Worm (Caenorhabditis elegans) whole organism, mixed stage, embryonic: Measurements from ENCODE around the gene ptr-8.

ENCODE experiments used
- ceh-83 ChIP-seq: fragments of 200-800 bp; sonication (Bioruptor generic); optimal IDR thresholded peaks from 2 replicates; lab custom pipeline; 2018; ENCODE audit warnings: mild to moderate bottlenecking, missing genetic modification characterization, missing compliant biosample characterization
- elt-3 ChIP-seq: fragments of 150-350 bp; optimal IDR thresholded peaks from 2 replicates; lab custom pipeline; 2014; ENCODE audit warnings: missing biosample characterization, missing genetic modification characterization
- lin-13 ChIP-seq: fragments of 150-350 bp; optimal IDR thresholded peaks from 2 replicates; lab custom pipeline; 2014; ENCODE audit warnings: missing biosample characterization, missing genetic modification characterization
- lin-32 ChIP-seq: fragments of 200-800 bp; sonication (Bioruptor generic); optimal IDR thresholded peaks from 2 replicates; lab custom pipeline; 2018; ENCODE audit warnings: mild to moderate bottlenecking, missing genetic modification characterization, missing compliant biosample characterization
- mep-1 ChIP-seq: fragments of 150-350 bp; optimal IDR thresholded peaks from 2 replicates; lab custom pipeline; 2017; ENCODE audit warnings: missing biosample characterization, missing genetic modification reagents, missing genetic modification characterization, inconsistent platforms
- nhr-28 ChIP-seq: fragments of 150-350 bp; optimal IDR thresholded peaks from 2 replicates; lab custom pipeline; 2014; ENCODE audit warnings: missing biosample characterization, missing genetic modification characterization
- pha-4 ChIP-seq: fragments of 150-350 bp; optimal IDR thresholded peaks from 2 replicates; lab custom pipeline; 2018; ENCODE audit warnings: missing biosample characterization, missing genetic modification reagents, missing genetic modification characterization
- snpc-4 ChIP-seq: fragments of 150-350 bp; optimal IDR thresholded peaks from 2 replicates; lab custom pipeline; 2014; ENCODE audit warnings: missing biosample characterization, missing genetic modification characterization
- unc-62 ChIP-seq: fragments of 150-350 bp; optimal IDR thresholded peaks from 2 replicates; lab custom pipeline; 2014; ENCODE audit warnings: missing biosample characterization, missing genetic modification reagents, missing genetic modification characterization

DNA sequence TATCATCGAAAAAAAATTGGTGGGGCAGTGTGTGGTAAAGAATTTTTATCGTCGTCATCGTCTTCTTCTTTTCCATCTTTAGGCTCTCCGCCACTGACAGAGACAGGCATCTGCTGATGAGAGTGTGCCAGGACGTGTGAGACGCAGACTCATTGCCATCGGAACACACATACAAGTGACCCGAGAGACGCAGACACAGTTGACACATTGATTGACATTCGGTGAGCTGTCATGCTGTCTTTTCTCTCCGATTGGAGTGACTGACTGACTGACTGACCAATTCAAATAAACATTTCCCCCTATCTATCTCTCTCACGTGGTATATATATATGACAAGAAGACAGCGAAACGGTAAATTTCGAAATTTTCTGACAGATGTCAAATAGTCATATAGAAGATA is 38.0 kb upstream of the ptr-8 start:
- TF ChIP-seq snpc-4 (tag; lab: Kevin White, UChicago) (no peak), lin-32 (GFP tag; lab: Kevin White, UChicago) (no peak), nhr-28 (no peak), pha-4 (tag; lab: Kevin White, UChicago) (peak; percentile 43), mep-1 (tag; lab: Kevin White, UChicago) (peak; percentile 8), ceh-83 (GFP tag; lab: Kevin White, UChicago) (no peak), unc-62 (GFP tag; lab: Kevin White, UChicago) (peak; percentile 100), elt-3 (tag; lab: Kevin White, UChicago) (no peak), lin-13 (tag; lab: Kevin White, UChicago) (no peak)
